ENCODE assay signal across 6 fruit fly cellular contexts in genomic region chrX:19662583-19663195, dm6.
TF ChIP-seq lines count a peak whose summit lies in the region.

No protein-coding gene starts in this region.

- no peak for TF ChIP-seq CTCF in whole organism, embryonic (GFP tag; optimal IDR thresholded peaks at IDR 0.05; lab: Kevin White, UChicago)

TF ChIP-seq in whole organism, 6 proteins besides CTCF, POLR2A, EP300 and RAD21:
- TF ChIP-seq Dll (optimal IDR thresholded peaks at IDR 0.05; lab: Kevin White, UChicago) (peak; percentile 53), pan (optimal IDR thresholded peaks at IDR 0.05; lab: Kevin White, UChicago) (no peak)

TF ChIP-seq in whole organism, adult, 20 proteins besides CTCF, POLR2A, EP300 and RAD21:
- no peak for TF ChIP-seq Crg-1 (GFP tag; optimal IDR thresholded peaks at IDR 0.05; lab: Kevin White, UChicago)
- no peak for TF ChIP-seq CG14711 (tag; optimal IDR thresholded peaks at IDR 0.05; lab: Kevin White, UChicago)
- TF ChIP-seq bab1 (GFP tag; optimal IDR thresholded peaks at IDR 0.05; lab: Kevin White, UChicago) = peak; percentile 40
- peak; percentile 29 for TF ChIP-seq CG1620 (GFP tag; optimal IDR thresholded peaks at IDR 0.05; lab: Kevin White, UChicago)
- no peak for TF ChIP-seq pad (GFP tag; optimal IDR thresholded peaks at IDR 0.05; lab: Kevin White, UChicago)
- TF ChIP-seq CG12768 (GFP tag; optimal IDR thresholded peaks at IDR 0.05; lab: Kevin White, UChicago) = peak; percentile 1
- no peak for TF ChIP-seq cnc (optimal IDR thresholded peaks at IDR 0.05; lab: Kevin White, UChicago)
- no peak for TF ChIP-seq tj (GFP tag; optimal IDR thresholded peaks at IDR 0.05; lab: Kevin White, UChicago)

TF ChIP-seq in whole organism, embryonic, 481 proteins besides CTCF, POLR2A, EP300 and RAD21 (continues in another document):
- no peak for TF ChIP-seq B-H1 (GFP tag; IDR thresholded peaks at IDR 0.05; lab: Robert Waterston, UW)
- 0 out of 3 replicates have a peak, but pooled peaks have one; percentile 31 for TF ChIP-seq CG34224 (GFP tag; IDR thresholded peaks at IDR 0.05; lab: Robert Waterston, UW; ENCODE audit: partially characterized antibody)
- no peak for TF ChIP-seq Hmx (GFP tag; optimal IDR thresholded peaks at IDR 0.05; lab: Kevin White, UChicago)
- TF ChIP-seq eyg (GFP tag; optimal IDR thresholded peaks at IDR 0.05; lab: Kevin White, UChicago) = no peak
- TF ChIP-seq CG4854 (GFP tag; optimal IDR thresholded peaks at IDR 0.05; lab: Kevin White, UChicago) = no peak
- TF ChIP-seq CG11560 (tag; IDR thresholded peaks at IDR 0.05; lab: Robert Waterston, UW) = no peak
- no peak for TF ChIP-seq Eip74EF (GFP tag; optimal IDR thresholded peaks at IDR 0.05; lab: Kevin White, UChicago)
- no peak for TF ChIP-seq pros (GFP tag; optimal IDR thresholded peaks at IDR 0.05; lab: Kevin White, UChicago)
- TF ChIP-seq Hr78 (GFP tag; optimal IDR thresholded peaks at IDR 0.05; lab: Kevin White, UChicago) = peak in 1 of 2 experiments; percentile 97
- TF ChIP-seq toy (GFP tag; IDR thresholded peaks at IDR 0.05; lab: Robert Waterston, UW) = no peak
- TF ChIP-seq cg (GFP tag; optimal IDR thresholded peaks at IDR 0.05; lab: Kevin White, UChicago) = peak; percentile 67
- peak; percentile 82; the same call in 1 of the 2 replicates for TF ChIP-seq chm (GFP tag; IDR thresholded peaks at IDR 0.05; lab: Robert Waterston, UW)
- TF ChIP-seq yki (optimal IDR thresholded peaks at IDR 0.05; lab: Kevin White, UChicago) = no peak
- TF ChIP-seq h (optimal IDR thresholded peaks at IDR 0.05; lab: Kevin White, UChicago) = no peak
- TF ChIP-seq ro (GFP tag; IDR thresholded peaks at IDR 0.05; lab: Robert Waterston, UW) = no peak
- TF ChIP-seq tx (GFP tag; optimal IDR thresholded peaks at IDR 0.05; lab: Kevin White, UChicago) = no peak
- no peak for TF ChIP-seq CG31441 (GFP tag; IDR thresholded peaks at IDR 0.05; lab: Robert Waterston, UW)
- peak; percentile 35; the same call in 1 of the 2 replicates for TF ChIP-seq CG13287 (GFP tag; IDR thresholded peaks at IDR 0.05; lab: Robert Waterston, UW; ENCODE audit: partially characterized antibody)
- TF ChIP-seq Jarid2 (GFP tag; optimal IDR thresholded peaks at IDR 0.05; lab: Kevin White, UChicago) = peak; percentile 82
- no peak for TF ChIP-seq ttk (GFP tag; IDR thresholded peaks at IDR 0.05; lab: Robert Waterston, UW)

TF ChIP-seq in whole organism, prepupa, 60 proteins besides CTCF, POLR2A, EP300 and RAD21:
- TF ChIP-seq CG6854 (GFP tag; optimal IDR thresholded peaks at IDR 0.05; lab: Kevin White, UChicago) = peak; percentile 48
- no peak for TF ChIP-seq Sox15 (GFP tag; optimal IDR thresholded peaks at IDR 0.05; lab: Kevin White, UChicago)
- no peak for TF ChIP-seq CG11762 (GFP tag; optimal IDR thresholded peaks at IDR 0.05; lab: Kevin White, UChicago; ENCODE audit: insufficient read depth)
- no peak for TF ChIP-seq net (GFP tag; optimal IDR thresholded peaks at IDR 0.05; lab: Kevin White, UChicago)
- peak; percentile 66 for TF ChIP-seq dsx (GFP tag; optimal IDR thresholded peaks at IDR 0.05; lab: Kevin White, UChicago; ENCODE audit: poor library complexity, severe bottlenecking)
- peak; percentile 20 for TF ChIP-seq Lpt (GFP tag; optimal IDR thresholded peaks at IDR 0.05; lab: Kevin White, UChicago)
- TF ChIP-seq CG6163 (GFP tag; IDR thresholded peaks at IDR 0.05; lab: Robert Waterston, UW) = peak; percentile 60; the same call in 1 of the 3 replicates
- TF ChIP-seq CG15336 (GFP tag; IDR thresholded peaks at IDR 0.05; lab: Robert Waterston, UW) = peak; percentile 37; the same call in 1 of the 2 replicates
- TF ChIP-seq Eip78C (GFP tag; lab: Kevin White, UChicago) = no peak
- no peak for TF ChIP-seq acj6 (GFP tag; optimal IDR thresholded peaks at IDR 0.05; lab: Kevin White, UChicago)
- TF ChIP-seq CG4318 (GFP tag; optimal IDR thresholded peaks at IDR 0.05; lab: Kevin White, UChicago) = no peak
- peak; percentile 11 for TF ChIP-seq CG7368 (GFP tag; optimal IDR thresholded peaks at IDR 0.05; lab: Kevin White, UChicago)
- peak; percentile 53; the same call in 1 of the 3 replicates for TF ChIP-seq eg (GFP tag; IDR thresholded peaks at IDR 0.05; lab: Robert Waterston, UW)

TF ChIP-seq in whole organism, pupa, 21 proteins besides CTCF, POLR2A, EP300 and RAD21:
- TF ChIP-seq fd96Ca (GFP tag; IDR thresholded peaks at IDR 0.05; lab: Robert Waterston, UW) (peak; percentile 45; the same call in 1 of the 3 replicates), CG10348 (GFP tag; IDR thresholded peaks at IDR 0.05; lab: Robert Waterston, UW) (no peak), EcR (GFP tag; optimal IDR thresholded peaks at IDR 0.05; lab: Kevin White, UChicago) (peak; percentile 41), CG32121 (GFP tag; IDR thresholded peaks at IDR 0.05; lab: Robert Waterston, UW) (peak; percentile 48; the same call in 1 of the 2 replicates), CG8301 (tag; optimal IDR thresholded peaks at IDR 0.05; lab: Kevin White, UChicago) (no peak), CG9948 (tag; optimal IDR thresholded peaks at IDR 0.05; lab: Kevin White, UChicago) (no peak), D1 (tag; optimal IDR thresholded peaks at IDR 0.05; lab: Kevin White, UChicago) (no peak), Pif1A (GFP tag; optimal IDR thresholded peaks at IDR 0.05; lab: Kevin White, UChicago) (no peak), CG12605 (GFP tag; IDR thresholded peaks at IDR 0.05; lab: Robert Waterston, UW) (no peak), CG4496 (GFP tag; IDR thresholded peaks at IDR 0.05; lab: Robert Waterston, UW) (peak; percentile 61), CG15710 (tag; optimal IDR thresholded peaks at IDR 0.05; lab: Kevin White, UChicago) (no peak), Pif1B (GFP tag; optimal IDR thresholded peaks at IDR 0.05; lab: Kevin White, UChicago) (no peak), CG14655 (GFP tag; optimal IDR thresholded peaks at IDR 0.05; lab: Kevin White, UChicago) (no peak), CG17806 (tag; optimal IDR thresholded peaks at IDR 0.05; lab: Kevin White, UChicago) (no peak), CG13204 (GFP tag; optimal IDR thresholded peaks at IDR 0.05; lab: Kevin White, UChicago) (peak; percentile 27), Ets98B (GFP tag; IDR thresholded peaks at IDR 0.05; lab: Robert Waterston, UW) (peak; percentile 42; the same call in 1 of the 2 replicates), gl (tag; optimal IDR thresholded peaks at IDR 0.05; lab: Kevin White, UChicago) (no peak), rn (GFP tag; IDR thresholded peaks at IDR 0.05; lab: Robert Waterston, UW) (no peak), CG34367 (tag; optimal IDR thresholded peaks at IDR 0.05; lab: Kevin White, UChicago) (no peak), Snoo (tag; optimal IDR thresholded peaks at IDR 0.05; lab: Kevin White, UChicago) (no peak), CG8159 (tag; optimal IDR thresholded peaks at IDR 0.05; lab: Kevin White, UChicago) (no peak)

TF ChIP-seq in whole organism, wandering third instar larva, 38 proteins besides CTCF, POLR2A, EP300 and RAD21:
- TF ChIP-seq Hr83 (GFP tag; optimal IDR thresholded peaks at IDR 0.05; lab: Kevin White, UChicago; ENCODE audit: poor library complexity, severe bottlenecking) (peak; percentile 53), sage (GFP tag; optimal IDR thresholded peaks at IDR 0.05; lab: Kevin White, UChicago) (no peak), ey (GFP tag; optimal IDR thresholded peaks at IDR 0.05; lab: Kevin White, UChicago) (no peak), psq (GFP tag; optimal IDR thresholded peaks at IDR 0.05; lab: Kevin White, UChicago) (no peak), Mio (GFP tag; optimal IDR thresholded peaks at IDR 0.05; lab: Kevin White, UChicago) (no peak), OdsH (GFP tag; optimal IDR thresholded peaks at IDR 0.05; lab: Kevin White, UChicago) (no peak), Dfd (GFP tag; optimal IDR thresholded peaks at IDR 0.05; lab: Kevin White, UChicago) (no peak), brk (GFP tag; optimal IDR thresholded peaks at IDR 0.05; lab: Kevin White, UChicago) (no peak), dl (GFP tag; optimal IDR thresholded peaks at IDR 0.05; lab: Kevin White, UChicago; ENCODE audit: insufficient read depth in 1 of 2, partially characterized antibody in 2 of 2) (peak in 1 of 2 experiments; percentile 74), Hr78 (GFP tag; optimal IDR thresholded peaks at IDR 0.05; lab: Kevin White, UChicago) (no peak), foxo (GFP tag; optimal IDR thresholded peaks at IDR 0.05; lab: Kevin White, UChicago) (no peak), rgr (GFP tag; optimal IDR thresholded peaks at IDR 0.05; lab: Kevin White, UChicago) (no peak), h (GFP tag; optimal IDR thresholded peaks at IDR 0.05; lab: Kevin White, UChicago) (no peak), CG9705 (GFP tag; optimal IDR thresholded peaks at IDR 0.05; lab: Kevin White, UChicago) (no peak), sv (GFP tag; optimal IDR thresholded peaks at IDR 0.05; lab: Kevin White, UChicago) (no peak), Vsx2 (GFP tag; optimal IDR thresholded peaks at IDR 0.05; lab: Kevin White, UChicago; ENCODE audit: partially characterized antibody) (peak; percentile 85), Dif (GFP tag; optimal IDR thresholded peaks at IDR 0.05; lab: Kevin White, UChicago; ENCODE audit: partially characterized antibody) (peak; percentile 90), HLH106 (tag; optimal IDR thresholded peaks at IDR 0.05; lab: Kevin White, UChicago) (no peak), jim (GFP tag; optimal IDR thresholded peaks at IDR 0.05; lab: Kevin White, UChicago) (no peak), Rel (GFP tag; optimal IDR thresholded peaks at IDR 0.05; lab: Kevin White, UChicago) (no peak), Rel (tag; optimal IDR thresholded peaks at IDR 0.05; lab: Kevin White, UChicago) (no peak), CrebA (GFP tag; optimal IDR thresholded peaks at IDR 0.05; lab: Kevin White, UChicago; ENCODE audit: borderline replicate concordance) (no peak)
TF ChIP-seq in whole organism, wandering third instar larva: peak in this region for 4.
